Fruit fly (Drosophila melanogaster) whole organism: ENCODE measurements around the gene Sap-r.

Source experiments
- CG8478 ChIP-seq: fragments of >200 bp; optimal IDR thresholded peaks from 2 replicates; lab custom pipeline; 2018; ENCODE audit warnings: inconsistent platforms
- pan ChIP-seq: fragments of >200 bp; optimal IDR thresholded peaks from 2 replicates; lab custom pipeline; 2017
- usp ChIP-seq: fragments of >200 bp; optimal IDR thresholded peaks from 2 replicates; lab custom pipeline; 2017; ENCODE audit warnings: missing biosample characterization, missing genetic modification characterization, mixed read lengths

- TF ChIP-seq CG8478, result no peak
- TF ChIP-seq usp (GFP tag; lab: Kevin White, UChicago), result no peak
- no peak for TF ChIP-seq pan (lab: Kevin White, UChicago)
Observed at dm6 chr3R:30876136-30876683, 12.7 kb downstream of the Sap-r start, which contains the start of gene CG15546.
